Fruit fly (Drosophila melanogaster) whole organism, adult: ENCODE measurements around the gene CG12347.

Source experiments
- CG1620 ChIP-seq: fragments of 200-800 bp; sonication (Bioruptor generic); optimal IDR thresholded peaks from 2 replicates; lab custom pipeline; 2016; ENCODE audit warnings: missing biosample characterization, missing genetic modification characterization
- CG33017 ChIP-seq: fragments of 200-800 bp; sonication (Bioruptor generic); optimal IDR thresholded peaks from 2 replicates; lab custom pipeline; 2018; ENCODE audit warnings: missing biosample characterization, mild to moderate bottlenecking, missing genetic modification characterization, moderate library complexity
- CG5204 ChIP-seq: fragments of 200-800 bp; sonication (Bioruptor generic); optimal IDR thresholded peaks from 2 replicates; lab custom pipeline; 2016; ENCODE audit warnings: missing biosample characterization, missing genetic modification characterization
- CG7045 ChIP-seq: fragments of 200-800 bp; sonication (Bioruptor generic); optimal IDR thresholded peaks from 2 replicates; lab custom pipeline; 2017; ENCODE audit warnings: missing biosample characterization, mild to moderate bottlenecking, missing genetic modification characterization
- CG7101 ChIP-seq: fragments of 200-800 bp; sonication (Bioruptor generic); optimal IDR thresholded peaks from 2 replicates; lab custom pipeline; 2018; ENCODE audit warnings: missing biosample characterization, mild to moderate bottlenecking, missing genetic modification characterization, moderate library complexity
- Clk ChIP-seq: fragments of 200-800 bp; sonication (Bioruptor generic); optimal IDR thresholded peaks from 2 replicates; lab custom pipeline; 2017; ENCODE audit warnings: missing biosample characterization, missing genetic modification characterization
- Crg-1 ChIP-seq: fragments of 200-800 bp; sonication (Bioruptor generic); optimal IDR thresholded peaks from 2 replicates; lab custom pipeline; 2016; ENCODE audit warnings: missing biosample characterization, missing genetic modification characterization
- Hr96 ChIP-seq: fragments of 200-800 bp; sonication (Bioruptor generic); optimal IDR thresholded peaks from 2 replicates; lab custom pipeline; 2016; ENCODE audit warnings: missing biosample characterization, missing genetic modification characterization
- cic ChIP-seq: fragments of 200-800 bp; sonication (Bioruptor generic); optimal IDR thresholded peaks from 2 replicates; lab custom pipeline; 2017; ENCODE audit warnings: missing biosample characterization, mild to moderate bottlenecking, missing genetic modification characterization, moderate library complexity
- cnc ChIP-seq, 2 experiments: fragments of >200 bp; optimal IDR thresholded peaks; 2 replicates each; lab custom pipeline; 2017
- kay ChIP-seq: fragments of 200-800 bp; sonication (Bioruptor generic); peaks from one replicate; lab custom pipeline; 2016; ENCODE audit warnings: missing biosample characterization, missing genetic modification characterization, borderline replicate concordance
- ovo ChIP-seq: fragments of 200-800 bp; sonication (Bioruptor generic); optimal IDR thresholded peaks from 2 replicates; lab custom pipeline; 2016; ENCODE audit warnings: missing biosample characterization, missing genetic modification characterization
- tj ChIP-seq: fragments of 200-800 bp; sonication (Bioruptor generic); optimal IDR thresholded peaks from 3 replicates; lab custom pipeline; 2017; ENCODE audit warnings: missing biosample characterization, mild to moderate bottlenecking, missing genetic modification characterization, moderate library complexity

- TF ChIP-seq tj (GFP tag; lab: Kevin White, UChicago) (no peak), cnc (optimal IDR thresholded peaks at IDR 0.05; lab: Kevin White, UChicago) (no peak), cic (GFP tag; lab: Kevin White, UChicago) (no peak), Clk (GFP tag; lab: Kevin White, UChicago) (no peak), Hr96 (GFP tag; lab: Kevin White, UChicago) (no peak), CG1620 (GFP tag; lab: Kevin White, UChicago) (no peak), Crg-1 (GFP tag; lab: Kevin White, UChicago) (no peak), CG33017 (no peak), kay (no peak), CG7045 (GFP tag; lab: Kevin White, UChicago) (no peak), ovo (GFP tag; lab: Kevin White, UChicago) (no peak), CG7101 (tag; lab: Kevin White, UChicago) (no peak), CG5204 (GFP tag; lab: Kevin White, UChicago) (no peak)
These were observed 32.5 kb downstream of the CG12347 start for dm6 chr3R:17938713-17939112.
